Worm (Caenorhabditis elegans) whole organism, L4 larva: Measurements from ENCODE around the gene C49F8.14.

Experiments
- D1046.2 ChIP-seq: fragments of 200-800 bp; sonication (Bioruptor generic); IDR thresholded peaks from 2 replicates; pipeline ENCODE4 v1.3.6; 2022; ENCODE audit warnings: missing genetic modification characterization, missing compliant biosample characterization
- F37D6.2 ChIP-seq: sonication (generic microtip); optimal IDR thresholded peaks from 2 replicates; lab custom pipeline; 2016; ENCODE audit warnings: mild to moderate bottlenecking, missing genetic modification characterization, missing compliant biosample characterization
- T20F7.1 ChIP-seq: fragments of 200-800 bp; sonication (Bioruptor generic); optimal IDR thresholded peaks from 2 replicates; lab custom pipeline; 2018; ENCODE audit warnings: mild to moderate bottlenecking, missing genetic modification characterization, missing compliant biosample characterization
- T26A8.4 ChIP-seq: fragments of 200-800 bp; sonication (Bioruptor generic); IDR thresholded peaks from 2 replicates; pipeline ENCODE4 v1.3.6; 2022; ENCODE audit warnings: missing genetic modification characterization, missing compliant biosample characterization
- Y75B8A.6 ChIP-seq: fragments of 200-800 bp; sonication (Bioruptor generic); IDR thresholded peaks from 2 replicates; pipeline ENCODE4 v1.3.6; 2022; ENCODE audit warnings: missing genetic modification reagents, missing genetic modification characterization, missing compliant biosample characterization
- aha-1 ChIP-seq: fragments of 150-350 bp; peaks from one replicate; lab custom pipeline; 2014; ENCODE audit warnings: missing biosample characterization, missing genetic modification characterization
- arid-1 ChIP-seq: fragments of 200-800 bp; sonication (Bioruptor generic); conservative IDR thresholded peaks from 2 replicates; pipeline ENCODE4 v1.3.6; 2022; ENCODE audit warnings: missing genetic modification reagents, missing genetic modification characterization, missing compliant biosample characterization
- ces-1 ChIP-seq: fragments of 150-350 bp; sonication (generic microtip); optimal IDR thresholded peaks from 4 replicates; lab custom pipeline; 2014; ENCODE audit warnings: missing biosample characterization, missing genetic modification reagents, missing genetic modification characterization
- ctbp-1 ChIP-seq: fragments of 200-800 bp; sonication (Bioruptor generic); IDR thresholded peaks from 2 replicates; pipeline ENCODE4 v1.3.6; 2022; ENCODE audit warnings: missing genetic modification reagents, missing genetic modification characterization, missing compliant biosample characterization
- daf-12 ChIP-seq: fragments of 150-350 bp; optimal IDR thresholded peaks from 2 replicates; lab custom pipeline; 2014; ENCODE audit warnings: missing biosample characterization, missing genetic modification reagents, missing genetic modification characterization
- daf-16 ChIP-seq, 3 experiments: sonication (generic microtip); optimal IDR thresholded peaks; 2 replicates each; lab custom pipeline; 2016 to 2017; ENCODE audit warnings: missing genetic modification characterization in 3 of 3, missing genetic modification reagents in 3 of 3, mild to moderate bottlenecking in 2 of 3, missing compliant biosample characterization in 2 of 3, missing biosample characterization in 1 of 3, moderate library complexity in 1 of 3
- daf-19 ChIP-seq: fragments of 200-800 bp; sonication (Bioruptor generic); conservative IDR thresholded peaks from 2 replicates; pipeline ENCODE4 v1.3.6; 2022; ENCODE audit warnings: missing genetic modification characterization, missing compliant biosample characterization
- daf-8 ChIP-seq: fragments of 200-800 bp; sonication (Bioruptor generic); IDR thresholded peaks from 2 replicates; pipeline ENCODE4 v1.3.6; 2022; ENCODE audit warnings: missing genetic modification characterization, missing compliant biosample characterization
- duxl-1 ChIP-seq: sonication (generic microtip); optimal IDR thresholded peaks from 2 replicates; lab custom pipeline; 2016; ENCODE audit warnings: mild to moderate bottlenecking, missing genetic modification characterization, moderate library complexity, missing compliant biosample characterization; ENCODE audit not compliant: poor library complexity
- gei-8 ChIP-seq: fragments of 200-800 bp; sonication (Bioruptor generic); optimal IDR thresholded peaks from 2 replicates; lab custom pipeline; 2018; ENCODE audit warnings: mild to moderate bottlenecking, missing genetic modification characterization, missing compliant biosample characterization
- hlh-11 ChIP-seq: fragments of 200-800 bp; sonication (Bioruptor generic); optimal IDR thresholded peaks from 2 replicates; lab custom pipeline; 2018; ENCODE audit warnings: mild to moderate bottlenecking, missing genetic modification characterization, missing compliant biosample characterization
- hlh-30 ChIP-seq: sonication (generic microtip); optimal IDR thresholded peaks from 2 replicates; lab custom pipeline; 2017; ENCODE audit warnings: antibody characterized with exemption, mild to moderate bottlenecking, missing genetic modification characterization, missing compliant biosample characterization; ENCODE audit not compliant: insufficient read depth
- lim-7 ChIP-seq: fragments of 200-800 bp; sonication (Bioruptor generic); IDR thresholded peaks from 2 replicates; pipeline ENCODE4 v1.3.6; 2022; ENCODE audit warnings: missing genetic modification characterization, missing compliant biosample characterization
- lin-13 ChIP-seq: fragments of 150-350 bp; optimal IDR thresholded peaks from 2 replicates; lab custom pipeline; 2014; ENCODE audit warnings: missing biosample characterization, missing genetic modification reagents, missing genetic modification characterization
- lin-29 ChIP-seq: fragments of 200-800 bp; sonication (Bioruptor generic); IDR thresholded peaks from 2 replicates; pipeline ENCODE4 v1.3.6; 2022; ENCODE audit warnings: missing genetic modification reagents, missing genetic modification characterization, missing compliant biosample characterization
- lin-38 ChIP-seq: fragments of 200-800 bp; sonication (Bioruptor generic); IDR thresholded peaks from 2 replicates; pipeline ENCODE4 v1.3.6; 2022; ENCODE audit warnings: missing genetic modification reagents, missing genetic modification characterization, missing compliant biosample characterization
- lsy-2 ChIP-seq, 2 experiments: fragments of 150-350 bp in 1 of 2; sonication (generic microtip) in 1 of 2; optimal IDR thresholded peaks; 2 replicates each; lab custom pipeline; 2014 to 2017; ENCODE audit warnings: missing biosample characterization in 2 of 2, missing genetic modification characterization in 2 of 2
- madf-9 ChIP-seq: fragments of 200-800 bp; sonication (Bioruptor generic); conservative IDR thresholded peaks from 2 replicates; pipeline ENCODE4 v1.3.6; 2022; ENCODE audit warnings: missing genetic modification reagents, missing genetic modification characterization, missing compliant biosample characterization
- mdl-1 ChIP-seq, 2 experiments: fragments of 150-350 bp in 1 of 2; sonication (generic microtip) in 1 of 2; optimal IDR thresholded peaks; 2 replicates each; lab custom pipeline; 2014 to 2017; ENCODE audit warnings: missing biosample characterization in 2 of 2, missing genetic modification characterization in 2 of 2
- mdt-29 ChIP-seq: fragments of 200-800 bp; sonication (Bioruptor generic); IDR thresholded peaks from 2 replicates; pipeline ENCODE4 v1.3.6; 2022; ENCODE audit warnings: missing genetic modification reagents, missing genetic modification characterization, missing compliant biosample characterization
- mep-1 ChIP-seq: fragments of 150-350 bp; sonication (generic microtip); optimal IDR thresholded peaks from 3 replicates; lab custom pipeline; 2014; ENCODE audit warnings: missing biosample characterization, missing genetic modification characterization
- mxl-2 ChIP-seq: fragments of 200-800 bp; sonication (Bioruptor generic); conservative IDR thresholded peaks from 2 replicates; pipeline ENCODE4 v1.3.6; 2022; ENCODE audit warnings: missing genetic modification reagents, missing genetic modification characterization, missing compliant biosample characterization
- mxl-3 ChIP-seq: fragments of 200-800 bp; sonication (Bioruptor generic); optimal IDR thresholded peaks from 2 replicates; lab custom pipeline; 2018; ENCODE audit warnings: mild to moderate bottlenecking, missing genetic modification characterization, missing compliant biosample characterization
- nhr-102 ChIP-seq: sonication (generic microtip); optimal IDR thresholded peaks from 2 replicates; lab custom pipeline; 2016; ENCODE audit warnings: mild to moderate bottlenecking, missing genetic modification characterization, moderate library complexity, missing compliant biosample characterization
- nhr-25 ChIP-seq: sonication (generic microtip); optimal IDR thresholded peaks from 2 replicates; lab custom pipeline; 2017; ENCODE audit warnings: missing genetic modification characterization, mild to moderate bottlenecking, missing compliant biosample characterization, antibody characterized with exemption, moderate library complexity, borderline replicate concordance; ENCODE audit not compliant: insufficient read depth
- nhr-42 ChIP-seq: fragments of 200-800 bp; sonication (Bioruptor generic); IDR thresholded peaks from 2 replicates; pipeline ENCODE4 v1.3.6; 2022; ENCODE audit warnings: missing genetic modification characterization, missing compliant biosample characterization
- nhr-48 ChIP-seq: sonication (generic microtip); optimal IDR thresholded peaks from 2 replicates; lab custom pipeline; 2016; ENCODE audit warnings: mild to moderate bottlenecking, missing genetic modification characterization, missing compliant biosample characterization
- nhr-77 ChIP-seq: fragments of 150-350 bp; optimal IDR thresholded peaks from 2 replicates; lab custom pipeline; 2014; ENCODE audit warnings: missing biosample characterization, missing genetic modification characterization
- pha-4 ChIP-seq, 2 experiments: fragments of 150-350 bp in 1 of 2; fragments of 200-800 bp in 1 of 2; sonication (Bioruptor generic) in 1 of 2; IDR thresholded peaks in 1 of 2; optimal IDR thresholded peaks in 1 of 2; 2 replicates each; pipeline versions ENCODE4 v1.3.6 to Lab custom; 2014 to 2022; ENCODE audit warnings: missing genetic modification characterization in 2 of 2, missing genetic modification reagents in 2 of 2, missing biosample characterization in 1 of 2, missing compliant biosample characterization in 1 of 2
- php-3 ChIP-seq: fragments of 200-800 bp; sonication (Bioruptor generic); IDR thresholded peaks from 2 replicates; pipeline ENCODE4 v1.3.6; 2022; ENCODE audit warnings: missing genetic modification reagents, missing genetic modification characterization, missing compliant biosample characterization
- saeg-2 ChIP-seq: fragments of 200-800 bp; sonication (Bioruptor generic); IDR thresholded peaks from 2 replicates; pipeline ENCODE4 v1.3.6; 2022; ENCODE audit warnings: missing genetic modification reagents, missing genetic modification characterization, missing compliant biosample characterization
- snpc-1.2 ChIP-seq: fragments of 200-800 bp; sonication (Bioruptor generic); IDR thresholded peaks from 2 replicates; pipeline ENCODE4 v1.3.6; 2022; ENCODE audit warnings: missing genetic modification reagents, missing genetic modification characterization, missing compliant biosample characterization
- spr-1 ChIP-seq: sonication (generic microtip); optimal IDR thresholded peaks from 2 replicates; lab custom pipeline; 2016; ENCODE audit warnings: mild to moderate bottlenecking, missing genetic modification characterization, missing compliant biosample characterization
- spr-3 ChIP-seq: fragments of 200-800 bp; sonication (Bioruptor generic); optimal IDR thresholded peaks from 2 replicates; lab custom pipeline; 2018; ENCODE audit warnings: mild to moderate bottlenecking, missing genetic modification characterization, missing compliant biosample characterization
- unc-130 ChIP-seq: sonication (generic microtip); optimal IDR thresholded peaks from 2 replicates; lab custom pipeline; 2016; ENCODE audit warnings: missing genetic modification reagents, missing genetic modification characterization, missing compliant biosample characterization
- zip-11 ChIP-seq: fragments of 200-800 bp; sonication (Bioruptor generic); IDR thresholded peaks from 2 replicates; pipeline ENCODE4 v1.3.6; 2022; ENCODE audit warnings: missing genetic modification characterization, missing compliant biosample characterization
- ztf-11 ChIP-seq: fragments of 150-350 bp; optimal IDR thresholded peaks from 2 replicates; lab custom pipeline; 2014; ENCODE audit warnings: missing biosample characterization, missing genetic modification characterization

The C49F8.14 gene

ce11 chrX:13350123-13350798 is 26.5 kb downstream of the C49F8.14 start (continued):
- TF ChIP-seq ces-1 (GFP tag; lab: Kevin White, UChicago) = no peak
- TF ChIP-seq nhr-102 (tag; lab: Kevin White, UChicago) = no peak
- TF ChIP-seq hlh-11 = no peak
- peak; percentile 10 for TF ChIP-seq T20F7.1 (GFP tag; lab: Kevin White, UChicago)
- TF ChIP-seq daf-8 (GFP tag; lab: Robert Waterston, UW) = no peak
- TF ChIP-seq D1046.2 (GFP tag; lab: Robert Waterston, UW) = no peak
- TF ChIP-seq ctbp-1 (GFP tag; lab: Robert Waterston, UW) = peak; percentile 21; the same call in 1 of the 2 replicates

ce11 chrX:13349230-13350122 is 27.3 kb downstream of the C49F8.14 start:
- peak; percentile 75 for TF ChIP-seq mdt-29 (GFP tag; lab: Robert Waterston, UW)
- 0 out of 2 replicates have a peak, but pooled peaks have one; percentile 26 for TF ChIP-seq php-3 (GFP tag; lab: Robert Waterston, UW)
- peak; percentile 3; the same call in 1 of the 2 replicates for TF ChIP-seq madf-9 (GFP tag; lab: Robert Waterston, UW)
- peak; percentile 85 for TF ChIP-seq aha-1 (tag; lab: Kevin White, UChicago)
- peak; percentile 8 for TF ChIP-seq lin-13 (GFP tag; lab: Kevin White, UChicago)
- peak; percentile 39 for TF ChIP-seq nhr-48 (tag; lab: Kevin White, UChicago)
- TF ChIP-seq mep-1 (tag; lab: Kevin White, UChicago) = peak; percentile 95
- peak; percentile 36; the same call in 1 of the 2 replicates for TF ChIP-seq saeg-2 (GFP tag; lab: Robert Waterston, UW)
- peak; percentile 19; the same call in 1 of the 2 replicates for TF ChIP-seq pha-4 (GFP tag; IDR thresholded peaks at IDR 0.05; lab: Robert Waterston, UW)
- TF ChIP-seq pha-4 (tag; optimal IDR thresholded peaks at IDR 0.05; lab: Kevin White, UChicago) = no peak
- TF ChIP-seq spr-1 = peak; percentile 38
- no peak for TF ChIP-seq F37D6.2 (tag; lab: Kevin White, UChicago)
- TF ChIP-seq duxl-1 = peak; percentile 78
- no peak; the same call in 1 of the 2 replicates for TF ChIP-seq lin-29 (GFP tag; lab: Robert Waterston, UW)
- peak; percentile 57 for TF ChIP-seq T20F7.1 (GFP tag; lab: Kevin White, UChicago)
- TF ChIP-seq nhr-25 = no peak
- peak; percentile 42 for TF ChIP-seq lin-38 (GFP tag; lab: Robert Waterston, UW)
- TF ChIP-seq daf-16 (GFP tag; optimal IDR thresholded peaks at IDR 0.05; lab: Kevin White, UChicago) = peak in 1 of 2 experiments; percentile 74
- peak; percentile 30 for TF ChIP-seq daf-16 (tag; optimal IDR thresholded peaks at IDR 0.05; lab: Kevin White, UChicago)
- TF ChIP-seq T26A8.4 (GFP tag; lab: Robert Waterston, UW) = peak; percentile 90
- peak; percentile 26 for TF ChIP-seq hlh-11
- peak; percentile 64 for TF ChIP-seq nhr-102 (tag; lab: Kevin White, UChicago)
- TF ChIP-seq snpc-1.2 (GFP tag; lab: Robert Waterston, UW) = 0 out of 2 replicates have a peak, but pooled peaks have one; percentile 42
- TF ChIP-seq lim-7 (GFP tag; lab: Robert Waterston, UW) = no peak
- TF ChIP-seq zip-11 (GFP tag; lab: Robert Waterston, UW) = no peak
- TF ChIP-seq Y75B8A.6 (GFP tag; lab: Robert Waterston, UW) = peak; percentile 65; the same call in 1 of the 2 replicates
- TF ChIP-seq arid-1 = peak; percentile 62
- TF ChIP-seq nhr-77 (tag; lab: Kevin White, UChicago) = peak; percentile 35
- TF ChIP-seq spr-3 (GFP tag; lab: Kevin White, UChicago) = peak; percentile 34
- no peak for TF ChIP-seq ztf-11 (tag; lab: Kevin White, UChicago)
- TF ChIP-seq hlh-30 = peak; percentile 45
- peak; percentile 44 for TF ChIP-seq mxl-3 (GFP tag; lab: Kevin White, UChicago)
- TF ChIP-seq daf-19 (GFP tag; lab: Robert Waterston, UW) = no peak
- peak in 1 of 2 experiments; percentile 16 for TF ChIP-seq mdl-1 (tag; optimal IDR thresholded peaks at IDR 0.05; lab: Kevin White, UChicago)
- peak in 1 of 2 experiments; percentile 81 for TF ChIP-seq lsy-2 (tag; optimal IDR thresholded peaks at IDR 0.05; lab: Kevin White, UChicago)
- no peak for TF ChIP-seq daf-12 (tag; lab: Kevin White, UChicago)
- TF ChIP-seq nhr-42 (GFP tag; lab: Robert Waterston, UW) = 0 out of 2 replicates have a peak, but pooled peaks have one; percentile 28
- no peak for TF ChIP-seq unc-130
- peak; percentile 73 for TF ChIP-seq gei-8 (GFP tag; lab: Kevin White, UChicago)
- no peak for TF ChIP-seq mxl-2 (GFP tag; lab: Robert Waterston, UW)
